Worm (Caenorhabditis elegans) whole organism, L3 larva: ENCODE data around the gene C16D9.6.

Experiments
- egl-27 ChIP-seq: sonication (generic microtip); optimal IDR thresholded peaks from 4 replicates; lab custom pipeline; 2017; ENCODE audit warnings: missing biosample characterization, missing genetic modification reagents, missing genetic modification characterization
- fkh-10 ChIP-seq: sonication (generic microtip); optimal IDR thresholded peaks from 2 replicates; lab custom pipeline; 2017; ENCODE audit warnings: missing biosample characterization, missing genetic modification reagents, missing genetic modification characterization
- nhr-237 ChIP-seq: fragments of 150-350 bp; optimal IDR thresholded peaks from 2 replicates; lab custom pipeline; 2014; ENCODE audit warnings: missing biosample characterization, missing genetic modification characterization
- pha-4 ChIP-seq: fragments of 150-350 bp; optimal IDR thresholded peaks from 2 replicates; lab custom pipeline; 2014; ENCODE audit warnings: missing biosample characterization, missing genetic modification reagents, missing genetic modification characterization

DNA sequence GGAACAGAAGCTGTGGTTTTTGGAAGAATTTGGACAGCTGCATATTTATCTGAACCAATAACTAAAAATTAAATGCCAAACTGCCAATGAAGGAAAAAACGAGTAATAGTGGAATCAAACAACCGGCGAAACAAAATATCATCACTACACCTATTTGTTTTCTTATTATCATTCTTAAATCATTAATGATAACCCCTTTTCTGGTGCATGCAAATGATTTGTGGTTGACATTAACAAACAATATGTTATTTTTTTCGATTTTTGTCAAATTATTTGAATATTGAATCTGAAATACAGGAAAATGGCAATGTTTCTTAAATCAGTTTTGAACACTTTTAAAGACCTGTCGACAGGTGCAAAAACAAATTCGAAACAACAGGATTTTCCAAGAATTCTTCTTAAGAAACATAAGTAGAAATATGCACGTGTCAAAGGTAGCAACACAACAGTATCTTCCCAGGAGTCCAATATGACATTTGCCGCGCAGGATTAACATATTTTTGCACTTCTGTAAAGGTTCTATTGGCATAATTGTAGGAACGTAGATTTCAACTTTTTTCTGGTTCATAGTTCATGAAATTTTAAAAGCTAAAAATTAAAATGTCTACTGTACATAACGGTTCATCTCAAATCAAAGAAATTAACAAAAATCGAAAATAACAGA is 49.2 kb upstream of the C16D9.6 start, which contains the start of gene W02D7.5:
- TF ChIP-seq fkh-10 (GFP tag; lab: Kevin White, UChicago): no peak
- no peak for TF ChIP-seq nhr-237 (tag; lab: Kevin White, UChicago)
- TF ChIP-seq pha-4: no peak
- no peak for TF ChIP-seq egl-27
